Worm (Caenorhabditis elegans): ENCODE measurements around the gene acdh-8.

- TF ChIP-seq ama-1 (optimal IDR thresholded peaks at IDR 0.05) (no peak), odd-2 (tag; optimal IDR thresholded peaks at IDR 0.05) (no peak), madf-2 (tag; optimal IDR thresholded peaks at IDR 0.05) (no peak), hlh-30 (tag; optimal IDR thresholded peaks at IDR 0.05; ENCODE audit: insufficient read depth) (no peak), ceh-34 (tag; optimal IDR thresholded peaks at IDR 0.05) (no peak), ceh-19 (GFP tag; optimal IDR thresholded peaks at IDR 0.05) (no peak), tbx-2 (tag; optimal IDR thresholded peaks at IDR 0.05) (no peak), hlh-15 (tag; optimal IDR thresholded peaks at IDR 0.05) (no peak), lim-6 (tag; optimal IDR thresholded peaks at IDR 0.05) (no peak), npax-4 (tag; optimal IDR thresholded peaks at IDR 0.05) (no peak), pha-4 (tag; optimal IDR thresholded peaks at IDR 0.05) (no peak), lin-11 (tag; optimal IDR thresholded peaks at IDR 0.05) (no peak), unc-42 (tag; optimal IDR thresholded peaks at IDR 0.05) (no peak)
Measured at ce11 chrII:5774120-5774519, 20.2 kb upstream of the acdh-8 start, which contains the start of the genes dmd-5 and F10C1.1.
